Worm (Caenorhabditis elegans): ENCODE results near the gene eif-3.G.

- no peak for TF ChIP-seq unc-39 (tag; optimal IDR thresholded peaks at IDR 0.05)
- no peak for TF ChIP-seq zip-8 (tag; optimal IDR thresholded peaks at IDR 0.05)
- TF ChIP-seq nhr-237 (tag; optimal IDR thresholded peaks at IDR 0.05) = no peak
- TF ChIP-seq blmp-1 (tag; optimal IDR thresholded peaks at IDR 0.05) = no peak
- TF ChIP-seq lsy-2 (tag; optimal IDR thresholded peaks at IDR 0.05) = no peak
- TF ChIP-seq nhr-76 (tag; optimal IDR thresholded peaks at IDR 0.05) = no peak
- no peak for TF ChIP-seq ceh-43 (GFP tag; optimal IDR thresholded peaks at IDR 0.05)
Measured at ce11 chrII:8485603-8486002, 43.0 kb downstream of the eif-3.G start, which contains the start of gene gbh-2.

Measured in whole organism, mixed stage, embryonic.